Worm (Caenorhabditis elegans) whole organism, mixed stage, embryonic: Measurements from ENCODE around the gene dod-21.

Experiments
- M03D4.4 ChIP-seq: sonication (generic microtip); optimal IDR thresholded peaks from 2 replicates; lab custom pipeline; 2017; ENCODE audit warnings: mild to moderate bottlenecking, missing genetic modification characterization, missing compliant biosample characterization
- ceh-83 ChIP-seq: fragments of 200-800 bp; sonication (Bioruptor generic); optimal IDR thresholded peaks from 2 replicates; lab custom pipeline; 2018; ENCODE audit warnings: mild to moderate bottlenecking, missing genetic modification characterization, missing compliant biosample characterization
- elt-1 ChIP-seq: sonication (generic microtip); optimal IDR thresholded peaks from 2 replicates; lab custom pipeline; 2017; ENCODE audit warnings: missing genetic modification characterization, mild to moderate bottlenecking, missing compliant biosample characterization, antibody characterized with exemption, moderate library complexity, borderline replicate concordance; ENCODE audit not compliant: insufficient read depth
- lin-13 ChIP-seq: fragments of 150-350 bp; optimal IDR thresholded peaks from 2 replicates; lab custom pipeline; 2014; ENCODE audit warnings: missing biosample characterization, missing genetic modification characterization
- mls-2 ChIP-seq: sonication (generic microtip); optimal IDR thresholded peaks from 2 replicates; lab custom pipeline; 2016; ENCODE audit warnings: mild to moderate bottlenecking, missing genetic modification characterization, moderate library complexity, missing compliant biosample characterization
- snpc-4 ChIP-seq: fragments of 150-350 bp; optimal IDR thresholded peaks from 2 replicates; lab custom pipeline; 2014; ENCODE audit warnings: missing biosample characterization, missing genetic modification characterization
- sptf-1 ChIP-seq: sonication (generic microtip); optimal IDR thresholded peaks from 2 replicates; lab custom pipeline; 2017; ENCODE audit warnings: mild to moderate bottlenecking, missing genetic modification characterization, moderate library complexity, missing compliant biosample characterization
- tbx-8 ChIP-seq: fragments of 200-800 bp; sonication (Bioruptor generic); optimal IDR thresholded peaks from 2 replicates; lab custom pipeline; 2018; ENCODE audit warnings: mild to moderate bottlenecking, missing genetic modification characterization, moderate library complexity, missing compliant biosample characterization

dod-21 gene

ce11 chrIV:12985961-12986360 is 49.4 kb downstream of the dod-21 start, which contains the start of gene K10D11.3:
K10D11.3 (minus strand) TSS chrIV:12986134.
- no peak for TF ChIP-seq lin-13 (tag; lab: Kevin White, UChicago)
- no peak for TF ChIP-seq tbx-8 (GFP tag; lab: Kevin White, UChicago)
- TF ChIP-seq sptf-1 (tag; lab: Kevin White, UChicago) = no peak
- TF ChIP-seq snpc-4 (tag; lab: Kevin White, UChicago) = no peak
- TF ChIP-seq M03D4.4 (tag; lab: Kevin White, UChicago) = no peak
- TF ChIP-seq elt-1 (tag; lab: Kevin White, UChicago) = no peak
- TF ChIP-seq ceh-83 (GFP tag; lab: Kevin White, UChicago) = no peak
- TF ChIP-seq mls-2 = no peak
